Worm (Caenorhabditis elegans) whole organism, mixed stage, embryonic: ENCODE data around the gene agt-2.

Experiments
- M03D4.4 ChIP-seq: sonication (generic microtip); optimal IDR thresholded peaks from 2 replicates; lab custom pipeline; 2017; ENCODE audit warnings: mild to moderate bottlenecking, missing genetic modification characterization, missing compliant biosample characterization
- bed-3 ChIP-seq: fragments of 200-800 bp; sonication (Bioruptor generic); optimal IDR thresholded peaks from 3 replicates; lab custom pipeline; 2018; ENCODE audit warnings: mild to moderate bottlenecking, missing genetic modification characterization, moderate library complexity, missing compliant biosample characterization
- blmp-1 ChIP-seq: fragments of 150-350 bp; optimal IDR thresholded peaks from 2 replicates; lab custom pipeline; 2014; ENCODE audit warnings: missing biosample characterization, missing genetic modification characterization
- ceh-39 ChIP-seq: fragments of 150-350 bp; optimal IDR thresholded peaks from 2 replicates; lab custom pipeline; 2014; ENCODE audit warnings: missing biosample characterization, missing genetic modification characterization
- ceh-43 ChIP-seq: fragments of 200-800 bp; sonication (Bioruptor generic); optimal IDR thresholded peaks from 2 replicates; lab custom pipeline; 2018; ENCODE audit warnings: mild to moderate bottlenecking, missing genetic modification characterization, moderate library complexity, missing compliant biosample characterization
- ceh-83 ChIP-seq: fragments of 200-800 bp; sonication (Bioruptor generic); optimal IDR thresholded peaks from 2 replicates; lab custom pipeline; 2018; ENCODE audit warnings: mild to moderate bottlenecking, missing genetic modification characterization, missing compliant biosample characterization
- ces-1 ChIP-seq: fragments of 150-350 bp; optimal IDR thresholded peaks from 2 replicates; lab custom pipeline; 2014; ENCODE audit warnings: missing biosample characterization, missing genetic modification reagents, missing genetic modification characterization
- cnd-1 ChIP-seq: fragments of 200-800 bp; sonication (Bioruptor generic); optimal IDR thresholded peaks from 2 replicates; lab custom pipeline; 2018; ENCODE audit warnings: mild to moderate bottlenecking, missing genetic modification characterization, missing compliant biosample characterization
- drap-1 ChIP-seq: fragments of 200-800 bp; sonication (Bioruptor generic); optimal IDR thresholded peaks from 3 replicates; lab custom pipeline; 2018; ENCODE audit warnings: mild to moderate bottlenecking, missing genetic modification characterization, missing compliant biosample characterization
- elt-1 ChIP-seq: sonication (generic microtip); optimal IDR thresholded peaks from 2 replicates; lab custom pipeline; 2017; ENCODE audit warnings: missing genetic modification characterization, mild to moderate bottlenecking, missing compliant biosample characterization, antibody characterized with exemption, moderate library complexity, borderline replicate concordance; ENCODE audit not compliant: insufficient read depth
- elt-3 ChIP-seq: fragments of 150-350 bp; optimal IDR thresholded peaks from 2 replicates; lab custom pipeline; 2014; ENCODE audit warnings: missing biosample characterization, missing genetic modification characterization
- flh-1 ChIP-seq: fragments of 200-800 bp; sonication (Bioruptor generic); optimal IDR thresholded peaks from 2 replicates; lab custom pipeline; 2018; ENCODE audit warnings: mild to moderate bottlenecking, missing genetic modification characterization, moderate library complexity, missing compliant biosample characterization
- ham-2 ChIP-seq: fragments of 200-800 bp; sonication (Bioruptor generic); optimal IDR thresholded peaks from 2 replicates; lab custom pipeline; 2018; ENCODE audit warnings: mild to moderate bottlenecking, missing genetic modification characterization, missing compliant biosample characterization
- hlh-1 ChIP-seq: fragments of 150-350 bp; optimal IDR thresholded peaks from 2 replicates; lab custom pipeline; 2014; ENCODE audit warnings: missing biosample characterization, missing genetic modification reagents, missing genetic modification characterization
- lin-32 ChIP-seq: fragments of 200-800 bp; sonication (Bioruptor generic); optimal IDR thresholded peaks from 2 replicates; lab custom pipeline; 2018; ENCODE audit warnings: mild to moderate bottlenecking, missing genetic modification characterization, missing compliant biosample characterization
- lsy-2 ChIP-seq: fragments of 150-350 bp; optimal IDR thresholded peaks from 2 replicates; lab custom pipeline; 2014; ENCODE audit warnings: missing biosample characterization, missing genetic modification characterization
- mab-5 ChIP-seq: fragments of 150-350 bp; optimal IDR thresholded peaks from 2 replicates; lab custom pipeline; 2014; ENCODE audit warnings: missing biosample characterization, missing genetic modification characterization
- mep-1 ChIP-seq: fragments of 150-350 bp; optimal IDR thresholded peaks from 2 replicates; lab custom pipeline; 2017; ENCODE audit warnings: missing biosample characterization, missing genetic modification reagents, missing genetic modification characterization, inconsistent platforms
- mls-2 ChIP-seq: sonication (generic microtip); optimal IDR thresholded peaks from 2 replicates; lab custom pipeline; 2016; ENCODE audit warnings: mild to moderate bottlenecking, missing genetic modification characterization, moderate library complexity, missing compliant biosample characterization
- nhr-2 ChIP-seq: fragments of 150-350 bp; optimal IDR thresholded peaks from 2 replicates; lab custom pipeline; 2014; ENCODE audit warnings: missing biosample characterization, missing genetic modification characterization
- nhr-237 ChIP-seq: fragments of 150-350 bp; optimal IDR thresholded peaks from 2 replicates; lab custom pipeline; 2014; ENCODE audit warnings: missing biosample characterization, missing genetic modification characterization
- nhr-28 ChIP-seq: fragments of 150-350 bp; optimal IDR thresholded peaks from 2 replicates; lab custom pipeline; 2014; ENCODE audit warnings: missing biosample characterization, missing genetic modification characterization
- nhr-76 ChIP-seq: sonication (generic microtip); optimal IDR thresholded peaks from 2 replicates; lab custom pipeline; 2017; ENCODE audit warnings: missing biosample characterization, missing genetic modification characterization
- pha-4 ChIP-seq: fragments of 150-350 bp; optimal IDR thresholded peaks from 2 replicates; lab custom pipeline; 2018; ENCODE audit warnings: missing biosample characterization, missing genetic modification reagents, missing genetic modification characterization
- sem-2 ChIP-seq: fragments of 200-800 bp; sonication (Bioruptor generic); optimal IDR thresholded peaks from 2 replicates; lab custom pipeline; 2018; ENCODE audit warnings: mild to moderate bottlenecking, missing genetic modification characterization, missing compliant biosample characterization
- snpc-4 ChIP-seq: fragments of 150-350 bp; optimal IDR thresholded peaks from 2 replicates; lab custom pipeline; 2014; ENCODE audit warnings: missing biosample characterization, missing genetic modification characterization
- sptf-1 ChIP-seq: sonication (generic microtip); optimal IDR thresholded peaks from 2 replicates; lab custom pipeline; 2017; ENCODE audit warnings: mild to moderate bottlenecking, missing genetic modification characterization, moderate library complexity, missing compliant biosample characterization
- unc-120 ChIP-seq: sonication (generic microtip); optimal IDR thresholded peaks from 2 replicates; lab custom pipeline; 2017; ENCODE audit warnings: missing genetic modification characterization, missing compliant biosample characterization; ENCODE audit not compliant: poor library complexity, severe bottlenecking
- unc-39 ChIP-seq: fragments of 150-350 bp; optimal IDR thresholded peaks from 2 replicates; lab custom pipeline; 2014; ENCODE audit warnings: missing biosample characterization, missing genetic modification characterization
- unc-62 ChIP-seq: fragments of 150-350 bp; optimal IDR thresholded peaks from 2 replicates; lab custom pipeline; 2014; ENCODE audit warnings: missing biosample characterization, missing genetic modification reagents, missing genetic modification characterization
- zip-8 ChIP-seq: fragments of 150-350 bp; optimal IDR thresholded peaks from 2 replicates; lab custom pipeline; 2014; ENCODE audit warnings: missing biosample characterization, missing genetic modification characterization
- ztf-11 ChIP-seq: fragments of 150-350 bp; optimal IDR thresholded peaks from 2 replicates; lab custom pipeline; 2014; ENCODE audit warnings: missing biosample characterization, missing genetic modification characterization

The agt-2 gene

ce11 chrII:5388786-5389421 lies 15.3 kb upstream of the agt-2 start, which contains the start of gene rsp-4:
TSS of gene rsp-4 (minus strand) at chrII:5388836.
- no peak for TF ChIP-seq nhr-237 (tag; lab: Kevin White, UChicago)
- TF ChIP-seq M03D4.4, result no peak
- TF ChIP-seq ceh-43 (GFP tag; lab: Kevin White, UChicago), result no peak
- no peak for TF ChIP-seq elt-3 (tag; lab: Kevin White, UChicago)
- no peak for TF ChIP-seq hlh-1
- TF ChIP-seq lsy-2 (tag; lab: Kevin White, UChicago), result no peak
- no peak for TF ChIP-seq unc-120 (tag; lab: Kevin White, UChicago)

- TF ChIP-seq pha-4 (tag; lab: Kevin White, UChicago) (no peak), ceh-43 (GFP tag; lab: Kevin White, UChicago) (no peak), unc-39 (tag; lab: Kevin White, UChicago) (no peak), lsy-2 (tag; lab: Kevin White, UChicago) (no peak), unc-62 (GFP tag; lab: Kevin White, UChicago) (no peak), mab-5 (tag; lab: Kevin White, UChicago) (no peak), ceh-83 (no peak), nhr-237 (tag; lab: Kevin White, UChicago) (no peak), hlh-1 (no peak), sptf-1 (tag; lab: Kevin White, UChicago) (no peak), ces-1 (GFP tag; lab: Kevin White, UChicago) (no peak), drap-1 (GFP tag; lab: Kevin White, UChicago) (no peak), snpc-4 (no peak), zip-8 (no peak), nhr-28 (tag; lab: Kevin White, UChicago) (no peak), ztf-11 (tag; lab: Kevin White, UChicago) (no peak)
These were observed 13.6 kb upstream of the agt-2 start, which contains the start of gene ccpp-6 for ce11 chrII:5387217-5387616. TSS of gene ccpp-6 (minus strand) at chrII:5387317.

DNA sequence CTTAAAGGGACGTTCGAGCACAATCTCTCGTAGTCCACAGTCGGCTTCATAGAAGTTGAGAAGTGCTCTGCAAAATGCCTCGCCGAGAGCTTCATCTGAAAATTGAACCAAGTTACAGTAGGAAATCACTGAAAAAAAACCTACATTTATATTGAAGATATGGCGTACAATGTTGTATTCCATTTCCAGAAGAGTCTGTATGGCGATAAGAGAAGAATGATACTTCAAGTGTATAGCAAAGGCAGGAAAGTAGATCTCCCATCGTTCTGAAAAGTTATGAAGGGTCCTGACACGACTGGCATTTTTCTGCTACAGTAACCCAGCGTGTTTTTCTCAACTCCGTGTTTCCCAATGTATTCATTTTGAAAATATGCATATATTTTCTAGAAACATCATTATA lies 10.7 kb upstream of the agt-2 start:
- no peak for TF ChIP-seq bed-3 (GFP tag; lab: Kevin White, UChicago)
- no peak for TF ChIP-seq drap-1 (GFP tag; lab: Kevin White, UChicago)
- TF ChIP-seq nhr-237 (tag; lab: Kevin White, UChicago), result no peak
- TF ChIP-seq elt-1 (tag; lab: Kevin White, UChicago), result no peak
- no peak for TF ChIP-seq mab-5 (tag; lab: Kevin White, UChicago)
- no peak for TF ChIP-seq pha-4 (tag; lab: Kevin White, UChicago)
- TF ChIP-seq mls-2 (tag; lab: Kevin White, UChicago), result no peak
- TF ChIP-seq ces-1 (GFP tag; lab: Kevin White, UChicago), result no peak
- no peak for TF ChIP-seq cnd-1 (tag; lab: Kevin White, UChicago)
- TF ChIP-seq nhr-76, result no peak
- TF ChIP-seq mep-1 (tag; lab: Kevin White, UChicago), result no peak
- TF ChIP-seq ceh-39 (tag; lab: Kevin White, UChicago), result no peak
- TF ChIP-seq flh-1 (GFP tag; lab: Kevin White, UChicago), result no peak
- no peak for TF ChIP-seq ceh-83
- TF ChIP-seq blmp-1, result no peak
- TF ChIP-seq lsy-2 (tag; lab: Kevin White, UChicago), result no peak

ce11 chrII:5379614-5380077 lies 6.0 kb upstream of the agt-2 start, which contains the start of gene pkc-3:
TSS of gene pkc-3 (plus strand) at chrII:5380027.
- TF ChIP-seq cnd-1 (tag; lab: Kevin White, UChicago), result peak; percentile 24
- peak; percentile 2 for TF ChIP-seq lsy-2 (tag; lab: Kevin White, UChicago)
- peak; percentile 90 for TF ChIP-seq nhr-2
- TF ChIP-seq ham-2 (GFP tag; lab: Kevin White, UChicago), result peak; percentile 57
- TF ChIP-seq nhr-237 (tag; lab: Kevin White, UChicago), result peak; percentile 32
- no peak for TF ChIP-seq sem-2 (GFP tag; lab: Kevin White, UChicago)
- no peak for TF ChIP-seq ztf-11 (tag; lab: Kevin White, UChicago)
- no peak for TF ChIP-seq unc-62 (GFP tag; lab: Kevin White, UChicago)
- no peak for TF ChIP-seq M03D4.4
- no peak for TF ChIP-seq ceh-43 (GFP tag; lab: Kevin White, UChicago)
- TF ChIP-seq sptf-1 (tag; lab: Kevin White, UChicago), result peak; percentile 20
- no peak for TF ChIP-seq pha-4 (tag; lab: Kevin White, UChicago)
- TF ChIP-seq flh-1 (GFP tag; lab: Kevin White, UChicago), result no peak
- TF ChIP-seq lin-32 (GFP tag; lab: Kevin White, UChicago), result no peak
- TF ChIP-seq mep-1 (tag; lab: Kevin White, UChicago), result peak; percentile 47
- TF ChIP-seq ceh-39 (tag; lab: Kevin White, UChicago), result no peak
- TF ChIP-seq nhr-28 (tag; lab: Kevin White, UChicago), result no peak
